Fruit fly (Drosophila melanogaster): ENCODE results near the gene her.

- TF ChIP-seq OdsH (GFP tag; optimal IDR thresholded peaks at IDR 0.05) (no peak), topi (GFP tag; optimal IDR thresholded peaks at IDR 0.05) (peak; percentile 67), lz (GFP tag; optimal IDR thresholded peaks at IDR 0.05) (peak; percentile 63), spab (GFP tag; optimal IDR thresholded peaks at IDR 0.05) (no peak), cyc (GFP tag; optimal IDR thresholded peaks at IDR 0.05) (peak; percentile 55), CG8119 (GFP tag; IDR thresholded peaks at IDR 0.05) (peak; percentile 49; the same call in 1 of the 3 replicates), CG6854 (GFP tag; optimal IDR thresholded peaks at IDR 0.05) (no peak), Sox15 (GFP tag; optimal IDR thresholded peaks at IDR 0.05) (peak; percentile 17)
Observed at dm6 chr2L:16656692-16657109, 20.3 kb upstream of the her start.
